Worm (Caenorhabditis elegans): Measurements from ENCODE around the gene str-8.

ce11 chrV:15792409-15792808 lies 37.6 kb downstream of the str-8 start, which contains the start of gene T26E4.4:
- TF ChIP-seq B0310.2 (tag; optimal IDR thresholded peaks at IDR 0.05) (no peak), ceh-36 (tag; optimal IDR thresholded peaks at IDR 0.05) (no peak), ama-1 (optimal IDR thresholded peaks at IDR 0.05) (no peak), tra-4 (tag; optimal IDR thresholded peaks at IDR 0.05) (no peak), flt-1 (GFP tag; IDR thresholded peaks at IDR 0.05) (no peak), ceh-13 (GFP tag; optimal IDR thresholded peaks at IDR 0.05) (no peak), ets-7 (tag; optimal IDR thresholded peaks at IDR 0.05) (no peak)
